Worm (Caenorhabditis elegans): Measurements from ENCODE around the gene sra-9.

ce11 chrII:9553179-9553578, 21.1 kb downstream of the sra-9 start, which contains the start of gene F35H8.1:
- TF ChIP-seq him-1 (tag; optimal IDR thresholded peaks at IDR 0.05) (no peak), W03F9.2 (tag; optimal IDR thresholded peaks at IDR 0.05) (no peak), dao-5 (tag; optimal IDR thresholded peaks at IDR 0.05) (no peak)
